Fruit fly (Drosophila melanogaster): ENCODE data around the gene promL.
A peak's percentile ranks its signal among the peaks of the same experiment; 100 is the strongest.

DNA sequence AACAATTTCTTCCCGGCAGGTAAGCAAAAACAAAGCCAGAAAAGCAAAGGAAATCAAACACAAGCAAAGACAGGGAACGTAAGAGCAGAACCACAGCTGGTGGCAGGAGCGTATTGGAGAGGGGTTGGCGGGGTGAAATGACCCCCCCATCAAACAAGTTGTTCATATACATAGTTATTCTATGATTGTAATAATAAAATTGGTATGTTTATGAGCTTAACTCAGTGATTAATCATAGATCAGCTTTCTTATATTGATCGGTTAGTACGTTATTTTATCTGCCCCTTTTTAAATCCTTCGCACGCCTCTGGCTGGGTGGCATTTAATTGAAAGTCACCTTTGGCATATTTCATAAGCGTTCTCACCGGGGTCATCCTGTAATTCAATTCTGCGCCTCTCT lies 54.1 kb downstream of the promL start:
- no peak for TF ChIP-seq OdsH (GFP tag; optimal IDR thresholded peaks at IDR 0.05)
- no peak for TF ChIP-seq Myc (optimal IDR thresholded peaks at IDR 0.05)
- TF ChIP-seq psq (GFP tag; optimal IDR thresholded peaks at IDR 0.05): no peak
- peak; percentile 54 for TF ChIP-seq h (GFP tag; optimal IDR thresholded peaks at IDR 0.05)
- no peak for TF ChIP-seq pan (optimal IDR thresholded peaks at IDR 0.05)
- no peak for TF ChIP-seq dl (GFP tag; optimal IDR thresholded peaks at IDR 0.05; ENCODE audit: insufficient read depth in 1 of 2, partially characterized antibody in 2 of 2)
- peak; percentile 20 for TF ChIP-seq Sp1 (GFP tag; optimal IDR thresholded peaks at IDR 0.05)
- TF ChIP-seq usp (GFP tag; optimal IDR thresholded peaks at IDR 0.05): no peak
- no peak for TF ChIP-seq Abd-B (GFP tag; optimal IDR thresholded peaks at IDR 0.05)
- TF ChIP-seq N (GFP tag; optimal IDR thresholded peaks at IDR 0.05): no peak
- TF ChIP-seq Hr83 (GFP tag; optimal IDR thresholded peaks at IDR 0.05; ENCODE audit: poor library complexity, severe bottlenecking): no peak

All from whole organism, wandering third instar larva.